Fruit fly (Drosophila melanogaster) whole organism, wandering third instar larva: Measurements from ENCODE around the gene nAChRbeta3.

Experiments used
- Abd-B ChIP-seq: fragments of >200 bp; optimal IDR thresholded peaks from 2 replicates; lab custom pipeline; 2017; ENCODE audit warnings: missing biosample characterization, missing genetic modification characterization
- CG32264 ChIP-seq: fragments of 200-800 bp; sonication (Bioruptor generic); optimal IDR thresholded peaks from 2 replicates; lab custom pipeline; 2016; ENCODE audit warnings: missing biosample characterization, missing genetic modification characterization
- CG9705 ChIP-seq: fragments of 200-800 bp; sonication (Bioruptor generic); optimal IDR thresholded peaks from 2 replicates; lab custom pipeline; 2018; ENCODE audit warnings: missing biosample characterization, mild to moderate bottlenecking, missing genetic modification characterization
- CrebA ChIP-seq: fragments of 200-800 bp; sonication (Bioruptor generic); optimal IDR thresholded peaks from 2 replicates; lab custom pipeline; 2016; ENCODE audit warnings: missing biosample characterization, mild to moderate bottlenecking, missing genetic modification characterization, borderline replicate concordance
- Dfd ChIP-seq: fragments of >200 bp; optimal IDR thresholded peaks from 2 replicates; lab custom pipeline; 2017; ENCODE audit warnings: missing biosample characterization, missing genetic modification characterization
- Dif ChIP-seq: fragments of 200-275, 200-300 bp; sonication (Bioruptor generic); optimal IDR thresholded peaks from 2 replicates; lab custom pipeline; 2018; ENCODE audit warnings: missing biosample characterization, missing genetic modification characterization; ENCODE audit not compliant: partially characterized antibody
- GATAd ChIP-seq: sonication (Bioruptor generic); optimal IDR thresholded peaks from 2 replicates; lab custom pipeline; 2016; ENCODE audit warnings: missing biosample characterization, missing genetic modification characterization
- HLH106 ChIP-seq: fragments of 200-800 bp; optimal IDR thresholded peaks from 3 replicates; lab custom pipeline; 2019; ENCODE audit warnings: missing biosample characterization, mild to moderate bottlenecking, missing genetic modification characterization, moderate library complexity
- Hnf4 ChIP-seq: fragments of 200-800 bp; sonication (Bioruptor generic); optimal IDR thresholded peaks from 2 replicates; lab custom pipeline; 2016; ENCODE audit warnings: missing biosample characterization, mild to moderate bottlenecking, missing genetic modification characterization
- Hr78 ChIP-seq: fragments of >200 bp; optimal IDR thresholded peaks from 2 replicates; lab custom pipeline; 2017; ENCODE audit warnings: missing biosample characterization, missing genetic modification characterization
- Hr83 ChIP-seq: fragments of 200-300 bp; sonication (Bioruptor generic); optimal IDR thresholded peaks from 2 replicates; lab custom pipeline; 2016; ENCODE audit warnings: missing biosample characterization, mild to moderate bottlenecking, missing genetic modification characterization, moderate library complexity; ENCODE audit not compliant: poor library complexity, severe bottlenecking
- Jra ChIP-seq: sonication (Bioruptor generic); optimal IDR thresholded peaks from 2 replicates; lab custom pipeline; 2016; ENCODE audit warnings: missing biosample characterization, missing genetic modification characterization
- Mio ChIP-seq: sonication (Bioruptor generic); optimal IDR thresholded peaks from 2 replicates; lab custom pipeline; 2016; ENCODE audit warnings: missing biosample characterization, missing genetic modification characterization
- Myc ChIP-seq: fragments of >200 bp; optimal IDR thresholded peaks from 2 replicates; lab custom pipeline; 2017
- N ChIP-seq: fragments of >200 bp; optimal IDR thresholded peaks from 2 replicates; lab custom pipeline; 2018; ENCODE audit warnings: missing biosample characterization, missing external identifiers, missing genetic modification characterization
- OdsH ChIP-seq: fragments of 200-800 bp; sonication (Bioruptor generic); optimal IDR thresholded peaks from 2 replicates; lab custom pipeline; 2016; ENCODE audit warnings: missing biosample characterization, mild to moderate bottlenecking, missing genetic modification characterization
- Rel ChIP-seq, 2 experiments: fragments of 200-800 bp; sonication (Bioruptor generic) in 1 of 2; optimal IDR thresholded peaks; 2 replicates in 1 of 2; 3 replicates in 1 of 2; lab custom pipeline; 2016 to 2019; ENCODE audit warnings: mild to moderate bottlenecking in 2 of 2, missing biosample characterization in 2 of 2, missing genetic modification characterization in 2 of 2, moderate library complexity in 1 of 2
- Sp1 ChIP-seq: fragments of 200-800 bp; sonication (Bioruptor generic); optimal IDR thresholded peaks from 3 replicates; lab custom pipeline; 2019; ENCODE audit warnings: missing biosample characterization, mild to moderate bottlenecking, missing genetic modification characterization, moderate library complexity
- Vsx2 ChIP-seq: fragments of 200-300, 225-300 bp; sonication (Bioruptor generic); optimal IDR thresholded peaks from 2 replicates; lab custom pipeline; 2018; ENCODE audit warnings: missing biosample characterization, missing genetic modification characterization; ENCODE audit not compliant: partially characterized antibody
- br ChIP-seq: fragments of 200-800 bp; sonication (Bioruptor generic); optimal IDR thresholded peaks from 2 replicates; lab custom pipeline; 2016; ENCODE audit warnings: missing biosample characterization, missing genetic modification characterization
- brk ChIP-seq: fragments of 200-800 bp; sonication (Bioruptor generic); optimal IDR thresholded peaks from 2 replicates; lab custom pipeline; 2016; ENCODE audit warnings: missing biosample characterization, mild to moderate bottlenecking, missing genetic modification characterization
- dl ChIP-seq, 2 experiments: fragments of 175-275, 200-275 bp in 1 of 2; fragments of 200-275 bp in 1 of 2; sonication (Bioruptor generic); optimal IDR thresholded peaks; lab custom pipeline; 2018; ENCODE audit warnings: mild to moderate bottlenecking in 2 of 2, missing biosample characterization in 2 of 2, missing genetic modification characterization in 2 of 2, moderate library complexity in 2 of 2; ENCODE audit not compliant: partially characterized antibody in 2 of 2, insufficient read depth in 1 of 2
- dmrt93B ChIP-seq: fragments of 200-800 bp; sonication (Bioruptor generic); optimal IDR thresholded peaks from 2 replicates; lab custom pipeline; 2018; ENCODE audit warnings: missing biosample characterization, mild to moderate bottlenecking, missing genetic modification characterization
- dsf ChIP-seq: sonication (Bioruptor generic); optimal IDR thresholded peaks from 2 replicates; lab custom pipeline; 2016; ENCODE audit warnings: missing biosample characterization, missing genetic modification characterization, borderline replicate concordance
- ey ChIP-seq: fragments of 200-800 bp; sonication (Bioruptor generic); optimal IDR thresholded peaks from 2 replicates; lab custom pipeline; 2016; ENCODE audit warnings: missing biosample characterization, missing genetic modification characterization
- foxo ChIP-seq, 2 experiments: fragments of 200-800 bp; sonication (Bioruptor generic); optimal IDR thresholded peaks; 2 replicates in 1 of 2; 3 replicates in 1 of 2; lab custom pipeline; 2016 to 2017; ENCODE audit warnings: missing biosample characterization in 2 of 2, missing genetic modification characterization in 2 of 2
- fru ChIP-seq: fragments of 200-800 bp; sonication (Bioruptor generic); optimal IDR thresholded peaks from 3 replicates; lab custom pipeline; 2016; ENCODE audit warnings: missing biosample characterization, mild to moderate bottlenecking, missing genetic modification characterization
- h ChIP-seq: fragments of 200-800 bp; sonication (Bioruptor generic); optimal IDR thresholded peaks from 3 replicates; lab custom pipeline; 2016; ENCODE audit warnings: missing biosample characterization, mild to moderate bottlenecking, missing genetic modification characterization
- jim ChIP-seq: fragments of 175-275, 200-325 bp; sonication (Bioruptor generic); optimal IDR thresholded peaks from 2 replicates; lab custom pipeline; 2016; ENCODE audit warnings: missing biosample characterization, mild to moderate bottlenecking, missing genetic modification characterization
- lola ChIP-seq: fragments of >200 bp; optimal IDR thresholded peaks from 2 replicates; lab custom pipeline; 2017; ENCODE audit warnings: missing biosample characterization, missing genetic modification characterization
- pan ChIP-seq: fragments of >200 bp; optimal IDR thresholded peaks from 2 replicates; lab custom pipeline; 2017
- psq ChIP-seq: fragments of 200-800 bp; sonication (Bioruptor generic); optimal IDR thresholded peaks from 3 replicates; lab custom pipeline; 2017; ENCODE audit warnings: missing biosample characterization, mild to moderate bottlenecking, missing genetic modification characterization, moderate library complexity
- rgr ChIP-seq: fragments of 200-800 bp; sonication (Bioruptor generic); optimal IDR thresholded peaks from 3 replicates; lab custom pipeline; 2016; ENCODE audit warnings: missing biosample characterization, mild to moderate bottlenecking, missing genetic modification characterization
- sage ChIP-seq: fragments of 200-800 bp; sonication (Bioruptor generic); optimal IDR thresholded peaks from 2 replicates; lab custom pipeline; 2016; ENCODE audit warnings: missing biosample characterization, mild to moderate bottlenecking, missing genetic modification characterization
- sv ChIP-seq: fragments of 200-800 bp; sonication (Bioruptor generic); optimal IDR thresholded peaks from 3 replicates; lab custom pipeline; 2016; ENCODE audit warnings: missing biosample characterization, missing genetic modification characterization
- tai ChIP-seq: sonication (Bioruptor generic); optimal IDR thresholded peaks from 2 replicates; lab custom pipeline; 2016; ENCODE audit warnings: missing biosample characterization, missing genetic modification characterization
- usp ChIP-seq: fragments of >200 bp; optimal IDR thresholded peaks from 2 replicates; lab custom pipeline; 2017; ENCODE audit warnings: missing biosample characterization, missing genetic modification characterization
- woc ChIP-seq: sonication (Bioruptor generic); optimal IDR thresholded peaks from 2 replicates; lab custom pipeline; 2016; ENCODE audit warnings: missing biosample characterization, mild to moderate bottlenecking, missing genetic modification characterization

The nAChRbeta3 gene

dm6 chr2L:521001-521827, 23.7 kb upstream of the nAChRbeta3 start:
- no peak for TF ChIP-seq jim (GFP tag; lab: Kevin White, UChicago)
- TF ChIP-seq Hr83, result no peak
- no peak for TF ChIP-seq fru (GFP tag; lab: Kevin White, UChicago)
- TF ChIP-seq rgr (GFP tag; lab: Kevin White, UChicago), result no peak
- TF ChIP-seq brk, result no peak
- no peak for TF ChIP-seq Jra (GFP tag; lab: Kevin White, UChicago)
- TF ChIP-seq woc (GFP tag; lab: Kevin White, UChicago), result no peak
- no peak for TF ChIP-seq foxo (GFP tag; optimal IDR thresholded peaks at IDR 0.05; lab: Kevin White, UChicago)
- no peak for TF ChIP-seq Abd-B (GFP tag; lab: Kevin White, UChicago)
- TF ChIP-seq dmrt93B, result no peak
- TF ChIP-seq, all 38 proteins: peak for 0

- TF ChIP-seq sv (GFP tag; lab: Kevin White, UChicago), result peak; percentile 51
- TF ChIP-seq foxo (GFP tag; optimal IDR thresholded peaks at IDR 0.05; lab: Kevin White, UChicago), result peak in 1 of 2 experiments; percentile 6
- TF ChIP-seq Jra (GFP tag; lab: Kevin White, UChicago), result no peak
- peak; percentile 35 for TF ChIP-seq h
- peak; percentile 27 for TF ChIP-seq OdsH
These were observed 22.8 kb upstream of the nAChRbeta3 start for dm6 chr2L:521940-522632.

- no peak for TF ChIP-seq CG32264
- TF ChIP-seq Hnf4 (GFP tag; lab: Kevin White, UChicago), result peak; percentile 43
- TF ChIP-seq Vsx2, result no peak
- no peak for TF ChIP-seq CrebA
- peak in 1 of 2 experiments; percentile 64 for TF ChIP-seq foxo (GFP tag; optimal IDR thresholded peaks at IDR 0.05; lab: Kevin White, UChicago)
- no peak for TF ChIP-seq brk
- no peak for TF ChIP-seq OdsH
- peak; percentile 5 for TF ChIP-seq Sp1
- TF ChIP-seq GATAd (GFP tag; lab: Kevin White, UChicago), result no peak
- TF ChIP-seq tai (GFP tag; lab: Kevin White, UChicago), result no peak
- TF ChIP-seq ey, result no peak
- TF ChIP-seq N (GFP tag; lab: Kevin White, UChicago), result no peak
- TF ChIP-seq pan, result no peak
- no peak for TF ChIP-seq dsf (GFP tag; lab: Kevin White, UChicago)
- no peak for TF ChIP-seq fru (GFP tag; lab: Kevin White, UChicago)
- no peak for TF ChIP-seq usp
- no peak for TF ChIP-seq Dif (GFP tag; lab: Kevin White, UChicago)
- no peak for TF ChIP-seq CG9705
- TF ChIP-seq rgr (GFP tag; lab: Kevin White, UChicago), result peak; percentile 37
- TF ChIP-seq dl (GFP tag; optimal IDR thresholded peaks at IDR 0.05; lab: Kevin White, UChicago; ENCODE audit: insufficient read depth in 1 of 2, partially characterized antibody in 2 of 2), result no peak
- TF ChIP-seq Jra (GFP tag; lab: Kevin White, UChicago), result no peak
- TF ChIP-seq Hr83, result no peak
- TF ChIP-seq Hr78 (GFP tag; lab: Kevin White, UChicago), result no peak
- TF ChIP-seq sv (GFP tag; lab: Kevin White, UChicago), result no peak
- no peak for TF ChIP-seq Dfd
- peak; percentile 24 for TF ChIP-seq HLH106 (tag; lab: Kevin White, UChicago)
- no peak for TF ChIP-seq lola (GFP tag; lab: Kevin White, UChicago)
- TF ChIP-seq Abd-B (GFP tag; lab: Kevin White, UChicago), result no peak
- no peak for TF ChIP-seq Mio (GFP tag; lab: Kevin White, UChicago)
- no peak for TF ChIP-seq psq (GFP tag; lab: Kevin White, UChicago)
- no peak for TF ChIP-seq woc (GFP tag; lab: Kevin White, UChicago)
- TF ChIP-seq br (GFP tag; lab: Kevin White, UChicago), result peak; percentile 27
- TF ChIP-seq h, result peak; percentile 44
- TF ChIP-seq Rel (GFP tag; optimal IDR thresholded peaks at IDR 0.05; lab: Kevin White, UChicago), result no peak
- TF ChIP-seq Rel (tag; optimal IDR thresholded peaks at IDR 0.05; lab: Kevin White, UChicago), result no peak
- peak; percentile 1 for TF ChIP-seq dmrt93B
- TF ChIP-seq jim (GFP tag; lab: Kevin White, UChicago), result no peak
- TF ChIP-seq Myc, result no peak
- no peak for TF ChIP-seq sage
These were observed 22.2 kb upstream of the nAChRbeta3 start for dm6 chr2L:522752-523151.
